Fruit fly (Drosophila melanogaster): ENCODE measurements around the gene Cad89D.

Gene Cad89D

dm6 chr3R:16469501-16470263 is 25.5 kb downstream of the Cad89D start, which contains the start of the genes CG42232 and CSN5:
Gene CG42232, minus strand, starts transcription at chr3R:16469663.
Gene CSN5, plus strand, starts transcription at chr3R:16470099.
- no peak for TF ChIP-seq noc (tag; optimal IDR thresholded peaks at IDR 0.05)

dm6 chr3R:16468556-16468955 is 26.7 kb downstream of the Cad89D start:
- TF ChIP-seq noc (tag; optimal IDR thresholded peaks at IDR 0.05), result no peak

dm6 chr3R:16456607-16457006 is 38.6 kb downstream of the Cad89D start:
- TF ChIP-seq noc (tag; optimal IDR thresholded peaks at IDR 0.05), result no peak

dm6 chr3R:16455875-16456274 is 39.3 kb downstream of the Cad89D start, which contains the start of gene CG14883:
Gene CG14883, plus strand, starts transcription at chr3R:16456052.
- no peak for TF ChIP-seq noc (tag; optimal IDR thresholded peaks at IDR 0.05)

dm6 chr3R:16454192-16454591 is 41.0 kb downstream of the Cad89D start, which contains the start of gene CG10405:
Gene CG10405, plus strand, starts transcription at chr3R:16454492.
- no peak for TF ChIP-seq noc (tag; optimal IDR thresholded peaks at IDR 0.05)

- TF ChIP-seq noc (tag; optimal IDR thresholded peaks at IDR 0.05), result no peak
Observed at dm6 chr3R:16453597-16453996, 41.6 kb downstream of the Cad89D start, which contains the start of gene Pak3. Gene Pak3, minus strand, starts transcription at chr3R:16453821.

dm6 chr3R:16452954-16453587 is 42.2 kb downstream of the Cad89D start:
- no peak for TF ChIP-seq noc (tag; optimal IDR thresholded peaks at IDR 0.05)

- peak; percentile 84 for TF ChIP-seq noc (tag; optimal IDR thresholded peaks at IDR 0.05)
Observed at dm6 chr3R:16449187-16449973, 45.8 kb downstream of the Cad89D start.

- TF ChIP-seq noc (tag; optimal IDR thresholded peaks at IDR 0.05), result peak; percentile 80
Observed at dm6 chr3R:16448378-16449134, 46.7 kb downstream of the Cad89D start.

- TF ChIP-seq noc (tag; optimal IDR thresholded peaks at IDR 0.05), result no peak
Observed at dm6 chr3R:16447448-16448045, 47.7 kb downstream of the Cad89D start.

dm6 chr3R:16446836-16447235 is 48.4 kb downstream of the Cad89D start:
- peak; percentile 7 for TF ChIP-seq noc (tag; optimal IDR thresholded peaks at IDR 0.05)

dm6 chr3R:16442937-16443336 is 52.3 kb downstream of the Cad89D start, which contains the start of the genes Ttc1 and CG14882:
Gene Ttc1, minus strand, starts transcription at chr3R:16443007.
Gene CG14882, plus strand, starts transcription at chr3R:16443207.
- peak; percentile 86 for TF ChIP-seq noc (tag; optimal IDR thresholded peaks at IDR 0.05)

dm6 chr3R:16441367-16441923 is 53.8 kb downstream of the Cad89D start, which contains the start of gene ema:
Gene ema, minus strand, starts transcription at chr3R:16441661.
- no peak for TF ChIP-seq noc (tag; optimal IDR thresholded peaks at IDR 0.05)

dm6 chr3R:16436374-16437037 is 58.7 kb downstream of the Cad89D start, which contains the start of gene mRpS33:
Gene mRpS33, minus strand, starts transcription at chr3R:16436597.
- no peak for TF ChIP-seq noc (tag; optimal IDR thresholded peaks at IDR 0.05)
